Worm (Caenorhabditis elegans): Measurements from ENCODE around the gene ZK185.1.

The ZK185.1 gene

DNA sequence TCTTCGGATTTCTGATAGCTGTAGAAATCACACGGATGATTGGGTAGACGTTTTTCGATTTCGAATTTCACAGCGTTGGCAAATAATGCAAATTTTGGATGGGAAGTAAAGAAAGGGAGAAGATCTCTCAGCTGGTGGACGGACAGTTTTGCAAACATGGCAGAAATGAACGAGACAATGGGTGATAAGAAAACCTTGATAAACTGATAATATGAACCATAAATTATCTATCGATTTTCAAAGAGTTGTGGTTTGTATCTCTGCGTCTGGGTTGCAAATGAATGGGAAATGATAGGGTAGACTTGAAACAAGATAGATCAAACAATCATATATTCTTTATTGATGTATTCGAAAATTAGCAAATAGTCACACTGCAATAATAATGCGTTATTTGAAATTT is 18.2 kb upstream of the ZK185.1 start, which contains the start of gene ZK185.3:
Gene ZK185.3, minus strand, starts transcription at position 263 of the 400 bp plus-strand sequence.
- TF ChIP-seq nhr-84 (tag; optimal IDR thresholded peaks at IDR 0.05) (no peak), grh-1 (GFP tag; IDR thresholded peaks at IDR 0.05) (no peak), mab-9 (GFP tag; IDR thresholded peaks at IDR 0.05) (no peak), unc-130 (tag; optimal IDR thresholded peaks at IDR 0.05) (no peak), pqm-1 (tag; optimal IDR thresholded peaks at IDR 0.05) (peak; percentile 97), jun-1 (tag; optimal IDR thresholded peaks at IDR 0.05) (no peak), swsn-7 (tag; optimal IDR thresholded peaks at IDR 0.05) (no peak), lsy-2 (tag; optimal IDR thresholded peaks at IDR 0.05) (no peak), ets-5 (GFP tag; IDR thresholded peaks at IDR 0.05) (no peak), rnt-1 (tag; optimal IDR thresholded peaks at IDR 0.05) (no peak), egl-27 (tag; optimal IDR thresholded peaks at IDR 0.05) (no peak), hlh-4 (tag; optimal IDR thresholded peaks at IDR 0.05) (no peak), blmp-1 (tag; optimal IDR thresholded peaks at IDR 0.05) (no peak), isw-1 (GFP tag; IDR thresholded peaks at IDR 0.05) (no peak), mdl-1 (tag; optimal IDR thresholded peaks at IDR 0.05) (no peak), tlp-1 (tag; optimal IDR thresholded peaks at IDR 0.05) (peak; percentile 57), vab-15 (tag; optimal IDR thresholded peaks at IDR 0.05) (no peak), elt-2 (tag; optimal IDR thresholded peaks at IDR 0.05) (peak; percentile 77), ama-1 (optimal IDR thresholded peaks at IDR 0.05) (no peak), ceh-8 (GFP tag; optimal IDR thresholded peaks at IDR 0.05) (no peak), C04F5.9 (tag; optimal IDR thresholded peaks at IDR 0.05) (no peak), unc-86 (tag; optimal IDR thresholded peaks at IDR 0.05) (no peak), fkh-8 (tag; optimal IDR thresholded peaks at IDR 0.05) (no peak), lin-14 (GFP tag; optimal IDR thresholded peaks at IDR 0.05) (no peak), unc-98 (GFP tag; IDR thresholded peaks at IDR 0.05) (no peak), aha-1 (tag; optimal IDR thresholded peaks at IDR 0.05) (no peak), elt-3 (tag; optimal IDR thresholded peaks at IDR 0.05) (peak in 4 of 6 experiments; percentile 7 to 58 (median 46)), dpl-1 (GFP tag; optimal IDR thresholded peaks at IDR 0.05) (no peak), mep-1 (tag; optimal IDR thresholded peaks at IDR 0.05) (no peak), lin-15B (tag; optimal IDR thresholded peaks at IDR 0.05) (no peak), snpc-4 (tag; optimal IDR thresholded peaks at IDR 0.05) (no peak), nhr-47 (tag; optimal IDR thresholded peaks at IDR 0.05) (no peak), nhr-12 (tag; optimal IDR thresholded peaks at IDR 0.05) (no peak), F16B12.6 (tag; optimal IDR thresholded peaks at IDR 0.05) (no peak), efl-1 (optimal IDR thresholded peaks at IDR 0.05) (no peak), efl-1 (GFP tag; optimal IDR thresholded peaks at IDR 0.05 in 1 of 2) (peak in 1 of 2 experiments; percentile 83), alr-1 (tag; optimal IDR thresholded peaks at IDR 0.05; ENCODE audit: borderline replicate concordance) (no peak), nhr-76 (tag; optimal IDR thresholded peaks at IDR 0.05) (no peak), nhr-237 (tag; optimal IDR thresholded peaks at IDR 0.05) (no peak), sup-37 (GFP tag; optimal IDR thresholded peaks at IDR 0.05) (no peak), nhr-71 (tag; optimal IDR thresholded peaks at IDR 0.05) (no peak), Y116A8C.19 (tag; optimal IDR thresholded peaks at IDR 0.05; ENCODE audit: borderline replicate concordance) (no peak)

- TF ChIP-seq aly-2 (tag; optimal IDR thresholded peaks at IDR 0.05) (no peak), isw-1 (GFP tag; IDR thresholded peaks at IDR 0.05) (no peak), ztf-11 (tag; optimal IDR thresholded peaks at IDR 0.05) (no peak), vab-15 (tag; optimal IDR thresholded peaks at IDR 0.05) (no peak), unc-98 (GFP tag; IDR thresholded peaks at IDR 0.05) (no peak), pqm-1 (tag; optimal IDR thresholded peaks at IDR 0.05) (no peak), lir-3 (tag; optimal IDR thresholded peaks at IDR 0.05; ENCODE audit: poor library complexity) (no peak), lin-14 (GFP tag; optimal IDR thresholded peaks at IDR 0.05) (no peak)
Observed at ce11 chrIV:4533025-4533424, 15.3 kb upstream of the ZK185.1 start, which contains the start of gene ZK185.4. Gene ZK185.4, minus strand, starts transcription at chrIV:4533125.

Measured in whole organism, L1 larva.